Worm (Caenorhabditis elegans) whole organism, L1 larva: Measurements from ENCODE around the gene R144.6.

Experiments
- unc-98 ChIP-seq: fragments of 200-800 bp; sonication (Bioruptor generic); IDR thresholded peaks from 2 replicates; pipeline ENCODE4 v1.3.6; 2022; ENCODE audit warnings: missing genetic modification characterization, missing compliant biosample characterization
- vab-15 ChIP-seq: sonication (generic microtip); optimal IDR thresholded peaks from 2 replicates; lab custom pipeline; 2017; ENCODE audit warnings: missing genotype, mild to moderate bottlenecking, missing genetic modification characterization, missing compliant biosample characterization

- TF ChIP-seq unc-98 (no peak), vab-15 (no peak)
These were observed 21.8 kb upstream of the R144.6 start for ce11 chrIII:5026366-5026765.
